Worm (Caenorhabditis elegans): ENCODE results near the gene C53B4.3.

The C53B4.3 gene

ce11 chrIV:8956189-8956588 is 17.3 kb downstream of the C53B4.3 start, which contains the start of gene tpra-1:
TSS of gene tpra-1 (plus strand) at chrIV:8956489.
- no peak for TF ChIP-seq fkh-2 (tag; optimal IDR thresholded peaks at IDR 0.05)
- TF ChIP-seq ama-1 (optimal IDR thresholded peaks at IDR 0.05), result no peak
- no peak for TF ChIP-seq mdl-1 (tag; optimal IDR thresholded peaks at IDR 0.05)
- no peak for TF ChIP-seq lin-15B (tag; optimal IDR thresholded peaks at IDR 0.05)
- TF ChIP-seq aly-2 (tag; optimal IDR thresholded peaks at IDR 0.05), result no peak
- no peak for TF ChIP-seq eor-1 (tag; optimal IDR thresholded peaks at IDR 0.05)
- no peak for TF ChIP-seq elt-3 (tag; optimal IDR thresholded peaks at IDR 0.05)

- TF ChIP-seq mdl-1 (tag; optimal IDR thresholded peaks at IDR 0.05) (peak; percentile 16), nhr-25 (tag; optimal IDR thresholded peaks at IDR 0.05) (peak; percentile 19), aly-2 (tag; optimal IDR thresholded peaks at IDR 0.05) (no peak)
These were observed 19.4 kb downstream of the C53B4.3 start for ce11 chrIV:8954126-8954525.

ce11 chrIV:8951953-8952567 is 21.5 kb downstream of the C53B4.3 start:
- TF ChIP-seq pha-4 (tag; optimal IDR thresholded peaks at IDR 0.05) (peak; percentile 22), elt-2 (tag; optimal IDR thresholded peaks at IDR 0.05) (peak; percentile 45), ceh-9 (tag; optimal IDR thresholded peaks at IDR 0.05) (no peak), ztf-4 (tag; optimal IDR thresholded peaks at IDR 0.05) (no peak)

ce11 chrIV:8949078-8950039 is 24.2 kb downstream of the C53B4.3 start:
- no peak for TF ChIP-seq sea-2 (GFP tag; optimal IDR thresholded peaks at IDR 0.05)
- peak; percentile 75 for TF ChIP-seq elt-2 (tag; optimal IDR thresholded peaks at IDR 0.05)
- peak; percentile 7 for TF ChIP-seq fos-1 (tag; optimal IDR thresholded peaks at IDR 0.05)
- TF ChIP-seq nhr-43 (tag; optimal IDR thresholded peaks at IDR 0.05; ENCODE audit: poor library complexity, severe bottlenecking), result peak; percentile 85
- no peak for TF ChIP-seq nhr-12 (tag; optimal IDR thresholded peaks at IDR 0.05)
- peak; percentile 93 for TF ChIP-seq pqm-1 (tag; optimal IDR thresholded peaks at IDR 0.05)
- TF ChIP-seq mml-1 (tag; optimal IDR thresholded peaks at IDR 0.05), result no peak
- TF ChIP-seq nhr-23 (tag; optimal IDR thresholded peaks at IDR 0.05), result peak; percentile 66
- TF ChIP-seq jun-1 (tag; optimal IDR thresholded peaks at IDR 0.05), result peak; percentile 77
- TF ChIP-seq mdl-1 (tag; optimal IDR thresholded peaks at IDR 0.05), result peak; percentile 81
- TF ChIP-seq lsy-12 (tag; optimal IDR thresholded peaks at IDR 0.05), result peak; percentile 33
- peak; percentile 99 for TF ChIP-seq nhr-25 (tag; optimal IDR thresholded peaks at IDR 0.05)
- TF ChIP-seq pha-4 (tag; optimal IDR thresholded peaks at IDR 0.05), result peak; percentile 43
- peak; percentile 32 for TF ChIP-seq tbx-2 (tag; optimal IDR thresholded peaks at IDR 0.05)
- TF ChIP-seq snpc-4 (tag; optimal IDR thresholded peaks at IDR 0.05), result no peak
- peak; percentile 54 for TF ChIP-seq nfya-1 (tag; optimal IDR thresholded peaks at IDR 0.05; ENCODE audit: insufficient read depth)

- no peak for TF ChIP-seq pha-4 (tag; optimal IDR thresholded peaks at IDR 0.05)
- peak; percentile 33 for TF ChIP-seq mdl-1 (tag; optimal IDR thresholded peaks at IDR 0.05)
- no peak for TF ChIP-seq nhr-77 (tag; optimal IDR thresholded peaks at IDR 0.05)
- TF ChIP-seq ceh-16 (tag; optimal IDR thresholded peaks at IDR 0.05), result no peak
- no peak for TF ChIP-seq nhr-25 (tag; optimal IDR thresholded peaks at IDR 0.05)
- peak; percentile 27 for TF ChIP-seq nfya-1 (tag; optimal IDR thresholded peaks at IDR 0.05; ENCODE audit: insufficient read depth)
- TF ChIP-seq lin-15B (tag; optimal IDR thresholded peaks at IDR 0.05), result no peak
- TF ChIP-seq lin-39 (tag; optimal IDR thresholded peaks at IDR 0.05), result peak; percentile 89
These were observed 26.4 kb downstream of the C53B4.3 start for ce11 chrIV:8947146-8947545.

ce11 chrIV:8943430-8943829 is 30.1 kb downstream of the C53B4.3 start:
- TF ChIP-seq nhr-237 (tag; optimal IDR thresholded peaks at IDR 0.05) (no peak), ceh-16 (tag; optimal IDR thresholded peaks at IDR 0.05) (no peak), jun-1 (tag; optimal IDR thresholded peaks at IDR 0.05) (no peak), fkh-10 (GFP tag; optimal IDR thresholded peaks at IDR 0.05) (peak; percentile 43)
